Fruit fly (Drosophila melanogaster): ENCODE results near the gene CG34051.
A peak's percentile ranks its signal among the peaks of the same experiment; 100 is the strongest.

The CG34051 gene

DNA sequence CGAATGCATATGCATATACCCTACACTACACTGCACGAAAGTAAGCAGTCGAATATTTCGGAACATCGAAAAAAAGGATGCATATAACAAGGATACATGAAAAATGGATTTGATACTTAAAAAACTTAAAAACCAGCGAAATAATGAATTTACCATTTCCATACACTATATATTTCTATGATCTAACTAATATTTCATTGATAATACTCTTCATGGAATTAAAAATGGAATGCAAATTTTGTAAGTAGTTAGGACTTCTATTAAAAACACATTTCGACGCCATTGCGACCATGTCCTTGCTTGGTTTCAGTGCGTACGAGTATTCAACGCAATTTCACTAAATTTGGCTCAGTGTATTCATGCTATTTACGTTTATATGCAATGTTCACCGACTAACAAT is 41.3 kb upstream of the CG34051 start (continued):
- TF ChIP-seq CG6854 (GFP tag; optimal IDR thresholded peaks at IDR 0.05): no peak
- peak; percentile 47 for TF ChIP-seq topi (GFP tag; optimal IDR thresholded peaks at IDR 0.05)
- peak; percentile 88 for TF ChIP-seq Eip78C (GFP tag)
- TF ChIP-seq svp (GFP tag): peak; percentile 66
- TF ChIP-seq salr (GFP tag; optimal IDR thresholded peaks at IDR 0.05): peak in 1 of 2 experiments; percentile 64
- TF ChIP-seq Ets96B (tag; optimal IDR thresholded peaks at IDR 0.05): peak; percentile 43
- no peak for TF ChIP-seq vri (GFP tag; optimal IDR thresholded peaks at IDR 0.05)
- peak; percentile 24; the same call in 1 of the 2 replicates for TF ChIP-seq Gug (GFP tag; IDR thresholded peaks at IDR 0.05)
- peak; percentile 44 for TF ChIP-seq lz (GFP tag; optimal IDR thresholded peaks at IDR 0.05)
- peak; percentile 25 for TF ChIP-seq CG34406 (GFP tag; optimal IDR thresholded peaks at IDR 0.05)
- TF ChIP-seq Hr39 (GFP tag; optimal IDR thresholded peaks at IDR 0.05): peak; percentile 32
- TF ChIP-seq dac (GFP tag; optimal IDR thresholded peaks at IDR 0.05): no peak
- TF ChIP-seq esn (GFP tag; optimal IDR thresholded peaks at IDR 0.05): peak; percentile 58
- TF ChIP-seq CG3032 (tag; optimal IDR thresholded peaks at IDR 0.05): peak; percentile 53
- peak; percentile 51 for TF ChIP-seq net (GFP tag; optimal IDR thresholded peaks at IDR 0.05)
- peak; percentile 15 for TF ChIP-seq CG4318 (GFP tag; optimal IDR thresholded peaks at IDR 0.05)
- TF ChIP-seq CG11294 (GFP tag; IDR thresholded peaks at IDR 0.05): no peak
- TF ChIP-seq pdm3 (GFP tag; optimal IDR thresholded peaks at IDR 0.05): peak; percentile 55
- TF ChIP-seq Met (GFP tag; optimal IDR thresholded peaks at IDR 0.05): peak; percentile 49
- TF ChIP-seq CG8319 (GFP tag; optimal IDR thresholded peaks at IDR 0.05): peak; percentile 23
- TF ChIP-seq CG31627 (GFP tag; optimal IDR thresholded peaks at IDR 0.05): peak; percentile 44
- peak; percentile 45 for TF ChIP-seq CG10669 (GFP tag; optimal IDR thresholded peaks at IDR 0.05)

DNA sequence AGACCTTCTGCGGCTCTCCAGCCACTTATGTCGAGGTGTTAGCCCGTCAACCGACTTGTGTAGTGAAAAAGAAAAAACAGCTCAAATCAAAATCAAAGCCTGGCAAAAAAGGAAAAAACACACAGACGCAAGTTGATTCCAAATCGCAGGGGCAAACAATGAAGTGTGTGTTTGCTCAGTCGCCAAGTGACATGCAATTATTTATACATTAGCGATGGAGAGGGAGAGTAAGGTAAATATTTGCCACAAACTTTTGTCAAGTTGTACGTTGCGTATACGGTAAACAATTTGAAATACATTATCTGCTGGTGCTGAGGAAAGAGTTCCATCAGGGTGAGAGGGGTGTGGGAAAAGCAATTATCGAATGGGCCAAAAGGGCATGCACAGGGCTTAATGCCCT is 37.3 kb upstream of the CG34051 start:
- TF ChIP-seq fkh (GFP tag; optimal IDR thresholded peaks at IDR 0.05) (peak; percentile 69), CG4318 (GFP tag; optimal IDR thresholded peaks at IDR 0.05) (no peak), lz (GFP tag; optimal IDR thresholded peaks at IDR 0.05) (no peak), pdm3 (GFP tag; optimal IDR thresholded peaks at IDR 0.05) (no peak)

DNA sequence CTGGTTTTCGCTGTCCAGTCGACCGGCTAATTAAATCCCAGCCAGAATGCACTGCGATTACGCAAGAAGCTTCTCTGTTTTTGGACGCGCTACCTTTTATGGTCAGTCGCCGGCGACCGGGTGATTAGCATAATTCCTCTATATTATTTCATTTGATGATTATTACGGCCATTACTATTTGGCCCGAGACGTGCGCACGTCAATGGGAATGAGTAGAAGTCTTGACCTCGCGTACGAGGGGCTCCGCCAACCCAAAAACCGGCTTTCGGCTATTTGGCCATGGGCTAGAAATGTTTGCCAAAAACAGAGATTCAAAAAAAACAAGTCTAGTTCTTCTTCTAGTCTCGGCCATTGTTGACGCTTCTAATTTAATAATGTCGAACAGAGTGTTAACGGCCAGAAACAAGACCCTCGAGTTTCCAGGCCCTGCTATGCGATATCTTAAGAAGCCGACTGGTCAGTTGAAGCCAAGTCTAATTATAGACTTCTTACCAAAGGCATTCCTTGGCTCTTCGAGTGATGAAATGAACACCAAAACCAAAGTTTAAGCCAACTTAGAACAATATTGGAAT is 31.7 kb upstream of the CG34051 start:
- no peak for TF ChIP-seq lz (GFP tag; optimal IDR thresholded peaks at IDR 0.05)
- TF ChIP-seq Eip78C (GFP tag): no peak
- no peak for TF ChIP-seq Eip75B (GFP tag; optimal IDR thresholded peaks at IDR 0.05)
- no peak for TF ChIP-seq svp (GFP tag)
- no peak for TF ChIP-seq CG6808 (GFP tag; optimal IDR thresholded peaks at IDR 0.05)
- TF ChIP-seq Sox102F (GFP tag; optimal IDR thresholded peaks at IDR 0.05): no peak

DNA sequence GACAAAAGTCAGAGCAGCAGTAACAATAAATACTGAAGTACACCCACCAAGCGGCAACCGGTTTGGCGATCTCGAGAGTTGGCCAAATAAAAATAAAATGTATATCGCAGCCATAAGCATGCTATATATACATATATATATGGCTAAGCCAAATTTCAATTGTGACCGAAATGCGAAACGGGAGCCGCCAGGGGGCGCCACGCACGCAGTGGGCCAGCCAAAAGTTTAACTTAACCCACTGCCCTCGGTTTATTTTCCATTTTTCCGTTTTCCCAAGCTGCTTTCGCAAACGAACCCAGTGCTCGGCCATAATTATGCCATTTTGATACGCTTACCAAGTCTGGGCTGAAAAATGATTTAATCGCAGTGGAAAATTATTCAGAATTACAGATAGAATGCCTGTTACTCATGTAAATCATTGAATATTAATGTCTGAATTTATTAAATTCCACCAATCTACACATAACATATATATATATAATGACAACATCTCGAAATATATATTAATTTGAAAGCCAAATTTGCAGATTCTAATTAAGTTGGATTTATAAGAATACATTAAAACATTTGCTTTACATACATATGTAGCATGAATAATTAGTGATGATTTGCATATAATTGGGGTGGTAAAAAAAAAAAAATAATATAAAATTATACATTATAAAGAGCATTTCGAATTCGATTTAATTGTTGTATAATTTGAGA is 29.0 kb upstream of the CG34051 start:
- no peak for TF ChIP-seq lz (GFP tag; optimal IDR thresholded peaks at IDR 0.05)
- peak; percentile 23 for TF ChIP-seq OdsH (GFP tag; optimal IDR thresholded peaks at IDR 0.05)
- TF ChIP-seq CG8632 (GFP tag; optimal IDR thresholded peaks at IDR 0.05): peak; percentile 49
- no peak for TF ChIP-seq Ets21C (GFP tag; optimal IDR thresholded peaks at IDR 0.05)
- TF ChIP-seq CG6276 (GFP tag; optimal IDR thresholded peaks at IDR 0.05): peak; percentile 23
- no peak for TF ChIP-seq CG3032 (tag; optimal IDR thresholded peaks at IDR 0.05)
- peak; percentile 62 for TF ChIP-seq Eip78C (GFP tag)
- TF ChIP-seq CG32006 (GFP tag; optimal IDR thresholded peaks at IDR 0.05): peak; percentile 70
- TF ChIP-seq CG11902 (GFP tag; optimal IDR thresholded peaks at IDR 0.05): no peak
- no peak for TF ChIP-seq Smox (GFP tag; optimal IDR thresholded peaks at IDR 0.05)
- peak; percentile 17 for TF ChIP-seq Hr4 (GFP tag; optimal IDR thresholded peaks at IDR 0.05)
- peak; percentile 41 for TF ChIP-seq CG4318 (GFP tag; optimal IDR thresholded peaks at IDR 0.05)
- TF ChIP-seq Sox14 (GFP tag; optimal IDR thresholded peaks at IDR 0.05): no peak
- TF ChIP-seq net (GFP tag; optimal IDR thresholded peaks at IDR 0.05): no peak
- no peak for TF ChIP-seq Hr39 (GFP tag; optimal IDR thresholded peaks at IDR 0.05)
- peak; percentile 27 for TF ChIP-seq CG34406 (GFP tag; optimal IDR thresholded peaks at IDR 0.05)
- TF ChIP-seq eg (GFP tag; IDR thresholded peaks at IDR 0.05): no peak
- no peak for TF ChIP-seq fd85E (GFP tag; optimal IDR thresholded peaks at IDR 0.05)
- TF ChIP-seq Met (GFP tag; optimal IDR thresholded peaks at IDR 0.05): no peak
- no peak for TF ChIP-seq CG1621 (tag; optimal IDR thresholded peaks at IDR 0.05)
- TF ChIP-seq Blimp-1 (GFP tag; optimal IDR thresholded peaks at IDR 0.05): no peak
- no peak for TF ChIP-seq CG31627 (GFP tag; optimal IDR thresholded peaks at IDR 0.05)
- TF ChIP-seq CG10669 (GFP tag; optimal IDR thresholded peaks at IDR 0.05): no peak
- TF ChIP-seq topi (GFP tag; optimal IDR thresholded peaks at IDR 0.05): no peak
- TF ChIP-seq CG8119 (GFP tag; IDR thresholded peaks at IDR 0.05): peak; percentile 46; the same call in 2 of the 3 replicates
- TF ChIP-seq CG3919 (GFP tag; optimal IDR thresholded peaks at IDR 0.05): no peak
- TF ChIP-seq CG11294 (GFP tag; IDR thresholded peaks at IDR 0.05): no peak
- TF ChIP-seq salr (GFP tag; optimal IDR thresholded peaks at IDR 0.05): peak in 1 of 2 experiments; percentile 67
- TF ChIP-seq Gug (GFP tag; IDR thresholded peaks at IDR 0.05): no peak
- TF ChIP-seq CG9139 (GFP tag; optimal IDR thresholded peaks at IDR 0.05): no peak
- no peak for TF ChIP-seq Hr38 (GFP tag; optimal IDR thresholded peaks at IDR 0.05)

Data from whole organism, prepupa.